Fruit fly (Drosophila melanogaster) whole organism, prepupa: ENCODE measurements around the gene CG1737.

Experiments used
- Blimp-1 ChIP-seq: fragments of 200-800 bp; sonication (Bioruptor generic); optimal IDR thresholded peaks from 3 replicates; lab custom pipeline; 2017; ENCODE audit warnings: missing biosample characterization, missing genetic modification characterization, mild to moderate bottlenecking, moderate library complexity, missing genetic modification reagents
- CG10631 ChIP-seq: fragments of 200-800 bp; sonication (Bioruptor generic); optimal IDR thresholded peaks from 2 replicates; lab custom pipeline; 2016; ENCODE audit warnings: missing biosample characterization, missing genetic modification characterization
- CG10669 ChIP-seq: fragments of 200-800 bp; sonication (Bioruptor generic); optimal IDR thresholded peaks from 3 replicates; lab custom pipeline; 2018; ENCODE audit warnings: missing biosample characterization, mild to moderate bottlenecking, missing genetic modification characterization, moderate library complexity
- CG11294 ChIP-seq: fragments of 200-800 bp; sonication (Bioruptor generic); IDR thresholded peaks from 2 replicates; pipeline ENCODE4 v1.3.6; 2022; ENCODE audit warnings: missing biosample characterization, missing genetic modification characterization
- CG11762 ChIP-seq: fragments of 200-800 bp; sonication (Bioruptor generic); optimal IDR thresholded peaks from 3 replicates; lab custom pipeline; 2016; ENCODE audit warnings: missing biosample characterization, missing genetic modification characterization; ENCODE audit not compliant: insufficient read depth
- CG11902 ChIP-seq: fragments of 200-800 bp; sonication (Bioruptor generic); optimal IDR thresholded peaks from 3 replicates; lab custom pipeline; 2016; ENCODE audit warnings: missing biosample characterization, missing genetic modification characterization
- CG15336 ChIP-seq: fragments of 200-800 bp; sonication (Bioruptor generic); IDR thresholded peaks from 2 replicates; pipeline ENCODE4 v1.3.6; 2022; ENCODE audit warnings: missing biosample characterization, missing genetic modification characterization
- CG1621 ChIP-seq: fragments of 200-800 bp; sonication (Bioruptor generic); optimal IDR thresholded peaks from 3 replicates; lab custom pipeline; 2018; ENCODE audit warnings: missing biosample characterization, mild to moderate bottlenecking, missing genetic modification characterization
- CG16779 ChIP-seq: fragments of 200-800 bp; sonication (Bioruptor generic); optimal IDR thresholded peaks from 3 replicates; lab custom pipeline; 2017; ENCODE audit warnings: missing biosample characterization, mild to moderate bottlenecking, missing genetic modification characterization
- CG3032 ChIP-seq: fragments of 200-800 bp; optimal IDR thresholded peaks from 2 replicates; lab custom pipeline; 2019; ENCODE audit warnings: missing biosample characterization, mild to moderate bottlenecking, missing genetic modification characterization, moderate library complexity
- CG31627 ChIP-seq: fragments of 200-800 bp; sonication (Bioruptor generic); optimal IDR thresholded peaks from 3 replicates; lab custom pipeline; 2016; ENCODE audit warnings: missing biosample characterization, missing genetic modification characterization
- CG32006 ChIP-seq: fragments of 200-800 bp; sonication (Bioruptor generic); optimal IDR thresholded peaks from 3 replicates; lab custom pipeline; 2017; ENCODE audit warnings: missing biosample characterization, mild to moderate bottlenecking, missing genetic modification characterization
- CG34406 ChIP-seq: fragments of 200-800 bp; sonication (Bioruptor generic); optimal IDR thresholded peaks from 3 replicates; lab custom pipeline; 2016; ENCODE audit warnings: missing biosample characterization, missing genetic modification characterization
- CG3919 ChIP-seq: fragments of 200-800 bp; sonication (Bioruptor generic); optimal IDR thresholded peaks from 3 replicates; lab custom pipeline; 2016; ENCODE audit warnings: missing biosample characterization, missing genetic modification characterization
- CG4318 ChIP-seq: fragments of 200-800 bp; sonication (Bioruptor generic); optimal IDR thresholded peaks from 3 replicates; lab custom pipeline; 2017; ENCODE audit warnings: missing biosample characterization, mild to moderate bottlenecking, missing genetic modification characterization
- CG6163 ChIP-seq: fragments of 200-800 bp; sonication (Bioruptor generic); IDR thresholded peaks from 3 replicates; pipeline ENCODE4 v1.3.6; 2022; ENCODE audit warnings: missing biosample characterization, missing genetic modification characterization
- CG6276 ChIP-seq: fragments of 200-800 bp; sonication (Bioruptor generic); optimal IDR thresholded peaks from 2 replicates; lab custom pipeline; 2017; ENCODE audit warnings: missing biosample characterization, mild to moderate bottlenecking, missing genetic modification characterization
- CG6792 ChIP-seq: fragments of 200-800 bp; sonication (Bioruptor generic); optimal IDR thresholded peaks from 3 replicates; lab custom pipeline; 2016; ENCODE audit warnings: missing biosample characterization, missing genetic modification characterization
- CG6808 ChIP-seq: fragments of 200-800 bp; sonication (Bioruptor generic); optimal IDR thresholded peaks from 3 replicates; lab custom pipeline; 2017; ENCODE audit warnings: missing biosample characterization, missing genetic modification characterization, mild to moderate bottlenecking, moderate library complexity, missing genetic modification reagents
- CG6854 ChIP-seq: fragments of 200-800 bp; sonication (Bioruptor generic); optimal IDR thresholded peaks from 2 replicates; lab custom pipeline; 2017; ENCODE audit warnings: missing biosample characterization, mild to moderate bottlenecking, missing genetic modification characterization
- CG7368 ChIP-seq: fragments of 200-800 bp; sonication (Bioruptor generic); optimal IDR thresholded peaks from 3 replicates; lab custom pipeline; 2016; ENCODE audit warnings: missing biosample characterization, missing genetic modification characterization
- CG8119 ChIP-seq: fragments of 200-800 bp; sonication (Bioruptor generic); IDR thresholded peaks from 3 replicates; pipeline ENCODE4 v1.3.6; 2022; ENCODE audit warnings: missing biosample characterization, missing genetic modification characterization
- CG8632 ChIP-seq: fragments of 200-800 bp; sonication (Bioruptor generic); optimal IDR thresholded peaks from 3 replicates; lab custom pipeline; 2016; ENCODE audit warnings: missing biosample characterization, missing genetic modification characterization
- Eip75B ChIP-seq: fragments of 200-800 bp; sonication (Bioruptor generic); optimal IDR thresholded peaks from 3 replicates; lab custom pipeline; 2016; ENCODE audit warnings: missing biosample characterization, missing genetic modification characterization
- Eip78C ChIP-seq: fragments of 200-800 bp; sonication (Bioruptor generic); peaks from one replicate; lab custom pipeline; 2016; ENCODE audit warnings: missing biosample characterization, missing genetic modification characterization
- Eip93F ChIP-seq: fragments of 200-800 bp; sonication (Bioruptor generic); optimal IDR thresholded peaks from 2 replicates; lab custom pipeline; 2016; ENCODE audit warnings: missing biosample characterization, mild to moderate bottlenecking, missing genetic modification characterization
- Ets21C ChIP-seq: fragments of 200-800 bp; sonication (Bioruptor generic); optimal IDR thresholded peaks from 3 replicates; lab custom pipeline; 2016; ENCODE audit warnings: missing biosample characterization, missing genetic modification characterization
- Ets96B ChIP-seq: fragments of 200-800 bp; optimal IDR thresholded peaks from 2 replicates; lab custom pipeline; 2019; ENCODE audit warnings: missing biosample characterization, mild to moderate bottlenecking, missing genetic modification characterization, moderate library complexity
- Hr38 ChIP-seq: sonication (Bioruptor generic); optimal IDR thresholded peaks from 2 replicates; lab custom pipeline; 2016; ENCODE audit warnings: missing biosample characterization, missing genetic modification characterization
- Hr39 ChIP-seq: fragments of 200-800 bp; sonication (Bioruptor generic); optimal IDR thresholded peaks from 2 replicates; lab custom pipeline; 2016; ENCODE audit warnings: missing biosample characterization, missing genetic modification characterization
- Hr4 ChIP-seq: fragments of 200-800 bp; sonication (Bioruptor generic); optimal IDR thresholded peaks from 3 replicates; lab custom pipeline; 2016; ENCODE audit warnings: missing biosample characterization, missing genetic modification characterization
- Lpt ChIP-seq: fragments of 200-800 bp; sonication (Bioruptor generic); optimal IDR thresholded peaks from 3 replicates; lab custom pipeline; 2016; ENCODE audit warnings: missing biosample characterization, missing genetic modification characterization
- Met ChIP-seq: fragments of 200-800 bp; sonication (Bioruptor generic); optimal IDR thresholded peaks from 3 replicates; lab custom pipeline; 2016; ENCODE audit warnings: missing biosample characterization, missing genetic modification characterization
- Smox ChIP-seq: fragments of 200-800 bp; sonication (Bioruptor generic); optimal IDR thresholded peaks from 3 replicates; lab custom pipeline; 2016; ENCODE audit warnings: missing biosample characterization, missing genetic modification characterization
- Sox102F ChIP-seq: fragments of 200-800 bp; sonication (Bioruptor generic); optimal IDR thresholded peaks from 2 replicates; lab custom pipeline; 2016; ENCODE audit warnings: missing biosample characterization, mild to moderate bottlenecking, missing genetic modification characterization
- Sox14 ChIP-seq: fragments of 200-800 bp; sonication (Bioruptor generic); optimal IDR thresholded peaks from 3 replicates; lab custom pipeline; 2016; ENCODE audit warnings: missing biosample characterization, missing genetic modification characterization
- Sox15 ChIP-seq: fragments of 200-800 bp; sonication (Bioruptor generic); optimal IDR thresholded peaks from 3 replicates; lab custom pipeline; 2016; ENCODE audit warnings: missing biosample characterization, missing genetic modification characterization
- achi ChIP-seq: fragments of 200-800 bp; sonication (Bioruptor generic); optimal IDR thresholded peaks from 3 replicates; lab custom pipeline; 2016; ENCODE audit warnings: missing biosample characterization, missing genetic modification characterization
- cyc ChIP-seq: fragments of 200-800 bp; sonication (Bioruptor generic); optimal IDR thresholded peaks from 3 replicates; lab custom pipeline; 2016; ENCODE audit warnings: missing biosample characterization, missing genetic modification characterization
- dac ChIP-seq: fragments of 200-800 bp; sonication (Bioruptor generic); optimal IDR thresholded peaks from 2 replicates; lab custom pipeline; 2017; ENCODE audit warnings: missing biosample characterization, mild to moderate bottlenecking, missing genetic modification characterization
- dsx ChIP-seq: fragments of 200-800 bp; optimal IDR thresholded peaks from 3 replicates; lab custom pipeline; 2019; ENCODE audit warnings: missing biosample characterization, mild to moderate bottlenecking, missing genetic modification characterization, moderate library complexity; ENCODE audit not compliant: poor library complexity, severe bottlenecking
- eg ChIP-seq: fragments of 200-800 bp; sonication (Bioruptor generic); IDR thresholded peaks from 3 replicates; pipeline ENCODE4 v1.3.6; 2022; ENCODE audit warnings: missing biosample characterization, missing genetic modification characterization
- esn ChIP-seq: fragments of 200-800 bp; sonication (Bioruptor generic); optimal IDR thresholded peaks from 2 replicates; lab custom pipeline; 2016; ENCODE audit warnings: missing biosample characterization, mild to moderate bottlenecking, missing genetic modification characterization, moderate library complexity
- fd59A ChIP-seq: fragments of 200-800 bp; sonication (Bioruptor generic); optimal IDR thresholded peaks from 2 replicates; lab custom pipeline; 2017; ENCODE audit warnings: missing biosample characterization, mild to moderate bottlenecking, missing genetic modification characterization, missing genetic modification reagents
- fd85E ChIP-seq: fragments of 200-800 bp; sonication (Bioruptor generic); optimal IDR thresholded peaks from 3 replicates; lab custom pipeline; 2016; ENCODE audit warnings: missing biosample characterization, missing genetic modification characterization
- net ChIP-seq: fragments of 200-800 bp; sonication (Bioruptor generic); optimal IDR thresholded peaks from 3 replicates; lab custom pipeline; 2016; ENCODE audit warnings: missing biosample characterization, missing genetic modification characterization
- pdm3 ChIP-seq: fragments of 200-800 bp; sonication (Bioruptor generic); optimal IDR thresholded peaks from 3 replicates; lab custom pipeline; 2016; ENCODE audit warnings: missing biosample characterization, missing genetic modification characterization
- salr ChIP-seq, 2 experiments: fragments of 200-800 bp; sonication (Bioruptor generic); optimal IDR thresholded peaks; 3 replicates each; lab custom pipeline; 2016 to 2018; ENCODE audit warnings: missing biosample characterization in 2 of 2, missing genetic modification characterization in 2 of 2, mild to moderate bottlenecking in 1 of 2
- spab ChIP-seq: fragments of 200-800 bp; sonication (Bioruptor generic); optimal IDR thresholded peaks from 2 replicates; lab custom pipeline; 2017; ENCODE audit warnings: missing biosample characterization, mild to moderate bottlenecking, missing genetic modification characterization, missing genetic modification reagents
- ss ChIP-seq, 2 experiments: fragments of 200-800 bp; sonication (Bioruptor generic); optimal IDR thresholded peaks; 2 replicates in 1 of 2; 3 replicates in 1 of 2; lab custom pipeline; 2017 to 2018; ENCODE audit warnings: mild to moderate bottlenecking in 2 of 2, missing biosample characterization in 2 of 2, missing genetic modification characterization in 2 of 2, moderate library complexity in 1 of 2
- topi ChIP-seq: fragments of 200-800 bp; sonication (Bioruptor generic); optimal IDR thresholded peaks from 3 replicates; lab custom pipeline; 2016; ENCODE audit warnings: missing biosample characterization, missing genetic modification characterization

CG1737 gene

dm6 chrX:11338047-11338747, 12.2 kb upstream of the CG1737 start:
- peak; percentile 85 for TF ChIP-seq Eip75B (GFP tag; lab: Kevin White, UChicago)
- no peak for TF ChIP-seq fd85E (GFP tag; lab: Kevin White, UChicago)
- peak; percentile 68 for TF ChIP-seq CG31627 (GFP tag; lab: Kevin White, UChicago)
- no peak for TF ChIP-seq dsx (GFP tag; lab: Kevin White, UChicago)
- TF ChIP-seq Eip78C (GFP tag; lab: Kevin White, UChicago), result peak; percentile 94
- TF ChIP-seq CG4318 (GFP tag; lab: Kevin White, UChicago), result no peak
- peak; percentile 67 for TF ChIP-seq CG8632 (GFP tag; lab: Kevin White, UChicago)
- TF ChIP-seq CG32006 (GFP tag; lab: Kevin White, UChicago), result peak; percentile 67
- no peak for TF ChIP-seq Sox102F (GFP tag; lab: Kevin White, UChicago)
- peak; percentile 11 for TF ChIP-seq fd59A
- no peak for TF ChIP-seq CG7368 (GFP tag; lab: Kevin White, UChicago)
- peak; percentile 47 for TF ChIP-seq Smox (GFP tag; lab: Kevin White, UChicago)
- peak; percentile 28 for TF ChIP-seq Blimp-1
- no peak for TF ChIP-seq topi
- TF ChIP-seq achi, result peak; percentile 71
- TF ChIP-seq Hr38 (GFP tag; lab: Kevin White, UChicago), result no peak
- TF ChIP-seq dac (GFP tag; lab: Kevin White, UChicago), result no peak
- no peak for TF ChIP-seq spab (GFP tag; lab: Kevin White, UChicago)
- peak; percentile 48 for TF ChIP-seq Sox14 (GFP tag; lab: Kevin White, UChicago)
- TF ChIP-seq CG1621, result no peak
- TF ChIP-seq CG6792 (GFP tag; lab: Kevin White, UChicago), result peak; percentile 58
- TF ChIP-seq CG11762 (GFP tag; lab: Kevin White, UChicago), result peak; percentile 45
- TF ChIP-seq esn (GFP tag; lab: Kevin White, UChicago), result peak; percentile 81
- peak; percentile 61 for TF ChIP-seq cyc (GFP tag; lab: Kevin White, UChicago)
- TF ChIP-seq Lpt (GFP tag; lab: Kevin White, UChicago), result peak; percentile 14
- TF ChIP-seq CG6808 (GFP tag; lab: Kevin White, UChicago), result no peak
- TF ChIP-seq pdm3 (GFP tag; lab: Kevin White, UChicago), result no peak
- peak; percentile 51 for TF ChIP-seq Ets21C (GFP tag; lab: Kevin White, UChicago)
- no peak for TF ChIP-seq Hr4 (GFP tag; lab: Kevin White, UChicago)
- no peak for TF ChIP-seq CG10669 (GFP tag; lab: Kevin White, UChicago)
- peak; percentile 79 for TF ChIP-seq CG34406 (GFP tag; lab: Kevin White, UChicago)
- peak; percentile 51 for TF ChIP-seq CG11902 (GFP tag; lab: Kevin White, UChicago)
- TF ChIP-seq Hr39 (GFP tag; lab: Kevin White, UChicago), result peak; percentile 77
- TF ChIP-seq CG15336, result peak; percentile 64
- TF ChIP-seq ss (GFP tag; optimal IDR thresholded peaks at IDR 0.05; lab: Kevin White, UChicago), result no peak
- no peak for TF ChIP-seq CG6276
- 0 out of 3 replicates have a peak, but pooled peaks have one; percentile 30 for TF ChIP-seq CG6163 (GFP tag; lab: Robert Waterston, UW)
- TF ChIP-seq CG16779, result no peak
- TF ChIP-seq CG8119 (GFP tag; lab: Robert Waterston, UW), result peak; percentile 48; the same call in 2 of the 3 replicates
- no peak for TF ChIP-seq CG11294 (GFP tag; lab: Robert Waterston, UW)
- TF ChIP-seq Eip93F (GFP tag; lab: Kevin White, UChicago), result no peak
- no peak for TF ChIP-seq Ets96B
- no peak for TF ChIP-seq CG6854
- peak in 1 of 2 experiments; percentile 30 for TF ChIP-seq salr (GFP tag; optimal IDR thresholded peaks at IDR 0.05; lab: Kevin White, UChicago)
- no peak for TF ChIP-seq net (GFP tag; lab: Kevin White, UChicago)
- no peak for TF ChIP-seq CG3919
- TF ChIP-seq CG3032 (tag; lab: Kevin White, UChicago), result peak; percentile 36
- TF ChIP-seq CG10631 (GFP tag; lab: Kevin White, UChicago), result peak; percentile 64
- 0 out of 3 replicates have a peak, but pooled peaks have one; percentile 40 for TF ChIP-seq eg (GFP tag; lab: Robert Waterston, UW)
- TF ChIP-seq Met (GFP tag; lab: Kevin White, UChicago), result no peak
- peak; percentile 46 for TF ChIP-seq Sox15 (GFP tag; lab: Kevin White, UChicago)
